Worm (Caenorhabditis elegans): Measurements from ENCODE around the gene C27F2.4.
"Not testable (repeated sequence)": the region's sequence is repeated elsewhere in the genome, so short reads cannot be mapped to it uniquely, and the experiment has no call there.

- not testable (repeated sequence) for TF ChIP-seq rnt-1 (tag; optimal IDR thresholded peaks at IDR 0.05); ztf-16 (tag; optimal IDR thresholded peaks at IDR 0.05); ama-1 (optimal IDR thresholded peaks at IDR 0.05); ceh-24 (tag; optimal IDR thresholded peaks at IDR 0.05); tbx-2 (tag; optimal IDR thresholded peaks at IDR 0.05); pag-3 (tag; optimal IDR thresholded peaks at IDR 0.05; ENCODE audit: borderline replicate concordance); che-1 (tag; optimal IDR thresholded peaks at IDR 0.05); ceh-30 (tag; optimal IDR thresholded peaks at IDR 0.05); pha-4 (tag; optimal IDR thresholded peaks at IDR 0.05)
Measured at ce11 chrIII:4980367-4980766, 20.3 kb upstream of the C27F2.4 start, which contains the start of gene C27F2.6.

All from whole organism, late embryonic.